Worm (Caenorhabditis elegans): ENCODE measurements around the gene ZK856.16.

- TF ChIP-seq zag-1 (tag; optimal IDR thresholded peaks at IDR 0.05) (no peak), nhr-25 (tag; optimal IDR thresholded peaks at IDR 0.05) (no peak), nhr-129 (tag; optimal IDR thresholded peaks at IDR 0.05) (no peak)
Measured at ce11 chrV:10216724-10217123, 11.3 kb upstream of the ZK856.16 start, which contains the start of gene ZK856.14.

All from whole organism, L2 larva.